Worm (Caenorhabditis elegans): Measurements from ENCODE around the gene btb-4.
A peak's percentile ranks its signal among the peaks of the same experiment; 100 is the strongest.

- TF ChIP-seq K12H6.12 (tag; optimal IDR thresholded peaks at IDR 0.05) (no peak), ama-1 (optimal IDR thresholded peaks at IDR 0.05) (no peak), ama-1 (GFP tag; optimal IDR thresholded peaks at IDR 0.05) (no peak), lsy-27 (tag; optimal IDR thresholded peaks at IDR 0.05; ENCODE audit: borderline replicate concordance, insufficient read depth) (no peak), B0019.2 (GFP tag; conservative IDR thresholded peaks at IDR 0.05) (no peak), madf-6 (GFP tag; IDR thresholded peaks at IDR 0.05) (peak; percentile 42; the same call in 1 of the 2 replicates), tbx-9 (tag; optimal IDR thresholded peaks at IDR 0.05; ENCODE audit: borderline replicate concordance) (no peak), egl-18 (GFP tag; IDR thresholded peaks at IDR 0.05) (no peak), nfya-1 (tag; optimal IDR thresholded peaks at IDR 0.05; ENCODE audit: borderline replicate concordance, insufficient read depth) (no peak), attf-6 (GFP tag; IDR thresholded peaks at IDR 0.05) (no peak), hmg-20 (GFP tag; IDR thresholded peaks at IDR 0.05) (no peak), pha-4 (tag; optimal IDR thresholded peaks at IDR 0.05) (no peak), Y53F4B.3 (GFP tag; IDR thresholded peaks at IDR 0.05) (no peak)
Measured at ce11 chrII:2031852-2032251, 264 bp upstream of the btb-4 start, which contains the start of gene bath-5.
